Worm (Caenorhabditis elegans): Measurements from ENCODE around the gene aptf-2.

DNA sequence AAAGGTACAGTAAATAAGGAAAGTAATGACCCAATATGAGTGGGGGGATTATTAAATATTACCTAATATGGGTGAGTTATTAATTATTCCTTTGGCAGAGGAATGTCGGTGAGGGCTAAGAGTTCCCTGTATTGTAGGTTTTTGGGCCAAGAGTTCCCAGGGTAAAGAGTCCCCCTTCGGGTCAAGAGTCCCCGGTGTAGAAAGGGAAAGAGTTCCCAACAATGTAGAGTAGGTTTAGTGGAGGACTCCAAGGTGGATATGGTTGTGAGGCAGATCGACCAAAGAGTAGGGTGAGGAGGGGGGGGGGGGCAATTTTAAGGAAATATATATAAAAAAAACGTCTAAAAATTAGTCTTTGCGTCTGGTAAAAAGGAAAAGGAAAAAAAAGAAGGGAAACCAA is 41.0 kb upstream of the aptf-2 start:
- no peak for TF ChIP-seq lsy-2 (tag; optimal IDR thresholded peaks at IDR 0.05)
- no peak for TF ChIP-seq nhr-237 (tag; optimal IDR thresholded peaks at IDR 0.05)
- TF ChIP-seq lin-13 (tag; optimal IDR thresholded peaks at IDR 0.05): no peak
- no peak for TF ChIP-seq sptf-1 (tag; optimal IDR thresholded peaks at IDR 0.05)
- no peak for TF ChIP-seq M03D4.4 (tag; optimal IDR thresholded peaks at IDR 0.05)
- no peak for TF ChIP-seq nhr-28 (tag; optimal IDR thresholded peaks at IDR 0.05)
- no peak for TF ChIP-seq cnd-1 (tag; optimal IDR thresholded peaks at IDR 0.05)
- TF ChIP-seq elt-1 (tag; optimal IDR thresholded peaks at IDR 0.05; ENCODE audit: borderline replicate concordance, insufficient read depth): no peak
- no peak for TF ChIP-seq pha-4 (tag; optimal IDR thresholded peaks at IDR 0.05)
- no peak for TF ChIP-seq ces-1 (GFP tag; optimal IDR thresholded peaks at IDR 0.05)
- TF ChIP-seq nhr-76 (tag; optimal IDR thresholded peaks at IDR 0.05): no peak

Measured in whole organism, mixed stage, embryonic.